Fruit fly (Drosophila melanogaster) whole organism, adult: Measurements from ENCODE around the gene CG15147.

Experiments used
- CG11617 ChIP-seq: fragments of 200-800 bp; sonication (Bioruptor generic); optimal IDR thresholded peaks from 2 replicates; lab custom pipeline; 2017; ENCODE audit warnings: mild to moderate bottlenecking, missing biosample characterization, missing genetic modification reagents, missing genetic modification characterization
- CG12768 ChIP-seq: fragments of 200-800 bp; sonication (Bioruptor generic); optimal IDR thresholded peaks from 2 replicates; lab custom pipeline; 2017; ENCODE audit warnings: missing biosample characterization, missing genetic modification characterization, mild to moderate bottlenecking, moderate library complexity, missing genetic modification reagents
- CG1620 ChIP-seq: fragments of 200-800 bp; sonication (Bioruptor generic); optimal IDR thresholded peaks from 2 replicates; lab custom pipeline; 2016; ENCODE audit warnings: missing biosample characterization, missing genetic modification characterization
- CG33017 ChIP-seq: fragments of 200-800 bp; sonication (Bioruptor generic); optimal IDR thresholded peaks from 2 replicates; lab custom pipeline; 2018; ENCODE audit warnings: missing biosample characterization, mild to moderate bottlenecking, missing genetic modification characterization, moderate library complexity
- CG7045 ChIP-seq: fragments of 200-800 bp; sonication (Bioruptor generic); optimal IDR thresholded peaks from 2 replicates; lab custom pipeline; 2017; ENCODE audit warnings: missing biosample characterization, mild to moderate bottlenecking, missing genetic modification characterization
- CG7101 ChIP-seq: fragments of 200-800 bp; sonication (Bioruptor generic); optimal IDR thresholded peaks from 2 replicates; lab custom pipeline; 2018; ENCODE audit warnings: missing biosample characterization, mild to moderate bottlenecking, missing genetic modification characterization, moderate library complexity
- Mnt ChIP-seq: fragments of 200-800 bp; sonication (Bioruptor generic); optimal IDR thresholded peaks from 2 replicates; lab custom pipeline; 2016; ENCODE audit warnings: missing biosample characterization, mild to moderate bottlenecking, missing genetic modification characterization
- cic ChIP-seq: fragments of 200-800 bp; sonication (Bioruptor generic); optimal IDR thresholded peaks from 2 replicates; lab custom pipeline; 2017; ENCODE audit warnings: missing biosample characterization, mild to moderate bottlenecking, missing genetic modification characterization, moderate library complexity
- pad ChIP-seq: fragments of 200-800 bp; sonication (Bioruptor generic); optimal IDR thresholded peaks from 3 replicates; lab custom pipeline; 2017; ENCODE audit warnings: missing biosample characterization, missing genetic modification characterization, mild to moderate bottlenecking, moderate library complexity, missing genetic modification reagents
- tj ChIP-seq: fragments of 200-800 bp; sonication (Bioruptor generic); optimal IDR thresholded peaks from 3 replicates; lab custom pipeline; 2017; ENCODE audit warnings: missing biosample characterization, mild to moderate bottlenecking, missing genetic modification characterization, moderate library complexity
- toe ChIP-seq: fragments of 200-800 bp; sonication (Bioruptor generic); optimal IDR thresholded peaks from 2 replicates; lab custom pipeline; 2016; ENCODE audit warnings: missing biosample characterization, missing genetic modification characterization

CG15147 gene

dm6 chr2L:17585000-17585399, 41.2 kb downstream of the CG15147 start:
- TF ChIP-seq pad (GFP tag; lab: Kevin White, UChicago) (no peak), CG7045 (GFP tag; lab: Kevin White, UChicago) (no peak), CG1620 (GFP tag; lab: Kevin White, UChicago) (no peak), cic (GFP tag; lab: Kevin White, UChicago) (no peak), toe (GFP tag; lab: Kevin White, UChicago) (no peak), CG12768 (GFP tag; lab: Kevin White, UChicago) (no peak), CG33017 (no peak), CG7101 (tag; lab: Kevin White, UChicago) (no peak), tj (GFP tag; lab: Kevin White, UChicago) (no peak)

DNA sequence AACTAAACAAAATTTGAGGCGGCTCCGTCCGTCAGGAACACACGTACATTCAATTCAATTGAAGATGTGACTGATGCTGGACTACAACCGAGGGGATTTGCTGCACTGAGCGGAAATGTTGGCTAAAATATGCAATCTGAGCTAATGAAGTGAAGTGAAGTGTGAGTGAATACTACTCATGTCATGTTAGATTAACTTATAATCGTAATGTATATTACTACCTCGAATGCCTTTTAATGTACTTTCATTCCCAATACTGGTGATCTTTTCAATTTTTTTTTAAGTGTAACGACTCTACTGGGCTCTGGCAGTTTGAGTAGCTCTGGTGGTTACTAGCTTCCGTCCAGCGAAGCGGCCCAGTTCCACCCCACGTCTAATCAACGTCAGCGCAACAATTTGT, 43.2 kb downstream of the CG15147 start:
- TF ChIP-seq Mnt, result no peak
- TF ChIP-seq CG11617 (GFP tag; lab: Kevin White, UChicago), result no peak
